Fruit fly (Drosophila melanogaster): ENCODE results near the gene Sf3a1.
"Not testable (repeated sequence)": the region's sequence is repeated elsewhere in the genome, so short reads cannot be mapped to it uniquely, and the experiment has no call there.

Gene Sf3a1

dm6 chr3R:16991781-16992180 lies 10.4 kb downstream of the Sf3a1 start, which contains the start of gene EMC2B (continued):
- TF ChIP-seq mam (GFP tag; optimal IDR thresholded peaks at IDR 0.05) (peak; percentile 56), sima (GFP tag; optimal IDR thresholded peaks at IDR 0.05) (peak; percentile 11), CG17802 (tag; optimal IDR thresholded peaks at IDR 0.05) (no peak), CG6765 (GFP tag; optimal IDR thresholded peaks at IDR 0.05) (no peak), CG13123 (GFP tag; optimal IDR thresholded peaks at IDR 0.05) (peak; percentile 14), CoRest (tag; optimal IDR thresholded peaks at IDR 0.05) (peak; percentile 55), gro (GFP tag; optimal IDR thresholded peaks at IDR 0.05) (peak; percentile 40), CG7357 (GFP tag; IDR thresholded peaks at IDR 0.05) (no peak), bigmax (GFP tag; optimal IDR thresholded peaks at IDR 0.05) (no peak), CG18262 (tag; optimal IDR thresholded peaks at IDR 0.05) (peak; percentile 8), Side (GFP tag; optimal IDR thresholded peaks at IDR 0.05) (peak; percentile 45), CG2678 (tag; optimal IDR thresholded peaks at IDR 0.05) (peak; percentile 46), B-H1 (GFP tag; IDR thresholded peaks at IDR 0.05) (no peak), Hmr (GFP tag; optimal IDR thresholded peaks at IDR 0.05) (peak; percentile 49)

dm6 chr3R:16988514-16988913 lies 13.6 kb downstream of the Sf3a1 start, which contains the start of gene MESK4:
Gene MESK4, plus strand, starts transcription at chr3R:16988814.
- TF ChIP-seq CG3281, Kr, p53 (GFP tag; optimal IDR thresholded peaks at IDR 0.05): not testable (repeated sequence)

- TF ChIP-seq CG11456 (GFP tag; IDR thresholded peaks at IDR 0.05), result no peak
- peak in 1 of 2 experiments; percentile 39 for TF ChIP-seq Eip74EF (GFP tag; optimal IDR thresholded peaks at IDR 0.05)
- peak in 1 of 2 experiments; percentile 20 for TF ChIP-seq Trl (optimal IDR thresholded peaks at IDR 0.05)
- no peak for TF ChIP-seq Trl (GFP tag; optimal IDR thresholded peaks at IDR 0.05)
- no peak for TF ChIP-seq dmrt11E (tag; optimal IDR thresholded peaks at IDR 0.05)
- TF ChIP-seq gem (tag; optimal IDR thresholded peaks at IDR 0.05), result peak; percentile 36
- no peak for TF ChIP-seq Dip3 (GFP tag; optimal IDR thresholded peaks at IDR 0.05)
- peak; percentile 39 for TF ChIP-seq CG1603 (tag; optimal IDR thresholded peaks at IDR 0.05)
- TF ChIP-seq ken (GFP tag; IDR thresholded peaks at IDR 0.05), result no peak
- no peak for TF ChIP-seq CG1529 (GFP tag; optimal IDR thresholded peaks at IDR 0.05)
- peak in 1 of 2 experiments; percentile 26 for TF ChIP-seq Hr51 (GFP tag; optimal IDR thresholded peaks at IDR 0.05)
- TF ChIP-seq Pdp1 (GFP tag; optimal IDR thresholded peaks at IDR 0.05), result peak in 1 of 2 experiments; percentile 44
- TF ChIP-seq Doc3 (GFP tag; IDR thresholded peaks at IDR 0.05; ENCODE audit: partially characterized antibody), result no peak
- TF ChIP-seq CG7928 (GFP tag; optimal IDR thresholded peaks at IDR 0.05), result no peak
- no peak for TF ChIP-seq CG17186 (GFP tag; optimal IDR thresholded peaks at IDR 0.05)
- TF ChIP-seq CG4424 (GFP tag; optimal IDR thresholded peaks at IDR 0.05), result peak; percentile 8
- peak; percentile 21 for TF ChIP-seq Oli (tag; optimal IDR thresholded peaks at IDR 0.05)
- TF ChIP-seq CG2678 (tag; optimal IDR thresholded peaks at IDR 0.05), result peak; percentile 8
- peak; percentile 23 for TF ChIP-seq Vsx1 (GFP tag; optimal IDR thresholded peaks at IDR 0.05)
- TF ChIP-seq dpn (GFP tag; optimal IDR thresholded peaks at IDR 0.05), result peak in 1 of 2 experiments; percentile 10
- peak; percentile 7 for TF ChIP-seq dmrt99B (tag; optimal IDR thresholded peaks at IDR 0.05)
- TF ChIP-seq CG2120 (GFP tag; optimal IDR thresholded peaks at IDR 0.05), result peak; percentile 2
- peak; percentile 81 for TF ChIP-seq grau (tag; optimal IDR thresholded peaks at IDR 0.05)
- TF ChIP-seq bigmax (GFP tag; optimal IDR thresholded peaks at IDR 0.05), result no peak
- no peak for TF ChIP-seq cato (GFP tag; optimal IDR thresholded peaks at IDR 0.05; ENCODE audit: borderline replicate concordance)
- TF ChIP-seq nerfin-1 (tag; optimal IDR thresholded peaks at IDR 0.05), result no peak
- TF ChIP-seq ATbp (GFP tag; optimal IDR thresholded peaks at IDR 0.05), result peak; percentile 10
- TF ChIP-seq CG18476 (GFP tag; optimal IDR thresholded peaks at IDR 0.05), result no peak
- TF ChIP-seq Xbp1 (GFP tag; optimal IDR thresholded peaks at IDR 0.05), result peak; percentile 15
- TF ChIP-seq CG8281 (tag; optimal IDR thresholded peaks at IDR 0.05), result no peak
- peak; percentile 11 for TF ChIP-seq Sox102F (GFP tag; optimal IDR thresholded peaks at IDR 0.05)
- no peak for TF ChIP-seq CG17612 (GFP tag; IDR thresholded peaks at IDR 0.05)
These were observed 14.2 kb downstream of the Sf3a1 start for dm6 chr3R:16987924-16988298.
